Worm (Caenorhabditis elegans) whole organism, young adult: ENCODE measurements around the gene dhs-8.

ENCODE experiments used
- D2030.7 ChIP-seq: fragments of 200-800 bp; sonication (Bioruptor generic); IDR thresholded peaks from 2 replicates; pipeline ENCODE4 v1.3.6; 2022; ENCODE audit warnings: missing genetic modification reagents, missing genetic modification characterization, missing compliant biosample characterization
- F52B5.7 ChIP-seq: sonication (generic microtip); optimal IDR thresholded peaks from 2 replicates; lab custom pipeline; 2016; ENCODE audit warnings: mild to moderate bottlenecking, missing genetic modification characterization, missing compliant biosample characterization
- K11D2.4 ChIP-seq: fragments of 200-800 bp; sonication (Bioruptor generic); IDR thresholded peaks from 2 replicates; pipeline ENCODE4 v1.3.6; 2022; ENCODE audit warnings: missing genetic modification reagents, missing genetic modification characterization, missing compliant biosample characterization
- Y67H2A.10 ChIP-seq: fragments of 200-800 bp; sonication (Bioruptor generic); conservative IDR thresholded peaks from 2 replicates; pipeline ENCODE4 v1.3.6; 2022; ENCODE audit warnings: missing genetic modification reagents, missing genetic modification characterization, missing compliant biosample characterization
- Y79H2A.3 ChIP-seq: fragments of 200-800 bp; sonication (Bioruptor generic); conservative IDR thresholded peaks from 2 replicates; pipeline ENCODE4 v1.3.6; 2022; ENCODE audit warnings: missing genetic modification reagents, missing genetic modification characterization, missing compliant biosample characterization
- athp-1 ChIP-seq: sonication (generic microtip); optimal IDR thresholded peaks from 2 replicates; lab custom pipeline; 2017; ENCODE audit warnings: mild to moderate bottlenecking, missing genetic modification characterization, missing compliant biosample characterization
- bed-1 ChIP-seq: fragments of 200-800 bp; sonication (Bioruptor generic); IDR thresholded peaks from 2 replicates; pipeline ENCODE4 v1.3.6; 2022; ENCODE audit warnings: missing genetic modification reagents, missing genetic modification characterization, missing compliant biosample characterization
- cebp-1 ChIP-seq, 2 experiments: fragments of 200-800 bp in 1 of 2; sonication (Bioruptor generic) in 1 of 2; sonication (generic microtip) in 1 of 2; IDR thresholded peaks in 1 of 2; optimal IDR thresholded peaks in 1 of 2; 2 replicates each; pipeline versions ENCODE4 v1.3.6 to Lab custom; 2017 to 2022; ENCODE audit warnings: missing compliant biosample characterization in 2 of 2, missing genetic modification characterization in 2 of 2, mild to moderate bottlenecking in 1 of 2, missing genetic modification reagents in 1 of 2, moderate library complexity in 1 of 2
- ceh-27 ChIP-seq: fragments of 200-800 bp; sonication (Bioruptor generic); optimal IDR thresholded peaks from 2 replicates; lab custom pipeline; 2018; ENCODE audit warnings: mild to moderate bottlenecking, missing genetic modification characterization, moderate library complexity, missing compliant biosample characterization
- ceh-79 ChIP-seq: sonication (generic microtip); optimal IDR thresholded peaks from 2 replicates; lab custom pipeline; 2017; ENCODE audit warnings: mild to moderate bottlenecking, missing genetic modification characterization, missing compliant biosample characterization
- efl-1 ChIP-seq: fragments of 150-350 bp; optimal IDR thresholded peaks from 2 replicates; lab custom pipeline; 2014; ENCODE audit warnings: missing biosample characterization, missing genetic modification reagents, missing genetic modification characterization
- egl-18 ChIP-seq: fragments of 200-800 bp; sonication (Bioruptor generic); IDR thresholded peaks from 2 replicates; pipeline ENCODE4 v1.3.6; 2022; ENCODE audit warnings: missing genetic modification reagents, missing genetic modification characterization, missing compliant biosample characterization
- ets-4 ChIP-seq: fragments of 200-800 bp; sonication (Bioruptor generic); optimal IDR thresholded peaks from 2 replicates; lab custom pipeline; 2018; ENCODE audit warnings: mild to moderate bottlenecking, missing genetic modification characterization, missing compliant biosample characterization
- hlh-26 ChIP-seq: fragments of 200-800 bp; sonication (Bioruptor generic); conservative IDR thresholded peaks from 2 replicates; pipeline ENCODE4 v1.3.6; 2022; ENCODE audit warnings: missing genetic modification reagents, missing genetic modification characterization, missing compliant biosample characterization
- hmg-1.2 ChIP-seq: fragments of 200-800 bp; sonication (Bioruptor generic); IDR thresholded peaks from 2 replicates; pipeline ENCODE4 v1.3.6; 2022; ENCODE audit warnings: missing genetic modification reagents, missing genetic modification characterization, missing compliant biosample characterization
- lag-1 ChIP-seq: fragments of 200-800 bp; sonication (Bioruptor generic); IDR thresholded peaks from 2 replicates; pipeline ENCODE4 v1.3.6; 2022; ENCODE audit warnings: missing genetic modification reagents, missing genetic modification characterization, missing compliant biosample characterization
- madf-6 ChIP-seq: fragments of 200-800 bp; sonication (Bioruptor generic); IDR thresholded peaks from 2 replicates; pipeline ENCODE4 v1.3.6; 2022; ENCODE audit warnings: missing genetic modification reagents, missing genetic modification characterization, missing compliant biosample characterization
- mcd-1 ChIP-seq: fragments of 200-800 bp; sonication (Bioruptor generic); IDR thresholded peaks from 2 replicates; pipeline ENCODE4 v1.3.6; 2022; ENCODE audit warnings: missing genetic modification reagents, missing genetic modification characterization, missing compliant biosample characterization
- nfyb-1 ChIP-seq: fragments of 200-800 bp; sonication (Bioruptor generic); IDR thresholded peaks from 2 replicates; pipeline ENCODE4 v1.3.6; 2022; ENCODE audit warnings: missing genetic modification reagents, missing genetic modification characterization, missing compliant biosample characterization
- nhr-179 ChIP-seq: sonication (generic microtip); optimal IDR thresholded peaks from 2 replicates; lab custom pipeline; 2016; ENCODE audit warnings: mild to moderate bottlenecking, missing genetic modification characterization, missing compliant biosample characterization
- pbrm-1 ChIP-seq: fragments of 200-800 bp; sonication (Bioruptor generic); IDR thresholded peaks from 2 replicates; pipeline ENCODE4 v1.3.6; 2022; ENCODE audit warnings: missing genetic modification reagents, missing genetic modification characterization, missing compliant biosample characterization
- rpc-1 ChIP-seq, 2 experiments: fragments of 150-350 bp in 1 of 2; sonication (generic microtip) in 1 of 2; optimal IDR thresholded peaks; 2 replicates each; lab custom pipeline; 2014 to 2018; ENCODE audit warnings: missing biosample characterization in 1 of 2, missing genetic modification characterization in 1 of 2, missing genetic modification reagents in 1 of 2, missing genotype in 1 of 2
- sea-2 ChIP-seq: fragments of 200-800 bp; sonication (Bioruptor generic); IDR thresholded peaks from 2 replicates; pipeline ENCODE4 v1.3.6; 2022; ENCODE audit warnings: missing genetic modification characterization, missing compliant biosample characterization
- snpc-1.1 ChIP-seq: sonication (generic microtip); optimal IDR thresholded peaks from 2 replicates; lab custom pipeline; 2017; ENCODE audit warnings: missing genetic modification characterization, mild to moderate bottlenecking, missing compliant biosample characterization, antibody characterized with exemption, moderate library complexity, missing genotype, missing genetic modification reagents; ENCODE audit not compliant: insufficient read depth
- snpc-4 ChIP-seq, 5 experiments: fragments of 150-350 bp in 1 of 5; sonication (generic microtip) in 4 of 5; optimal IDR thresholded peaks; 2 replicates each; lab custom pipeline; 2014 to 2018; ENCODE audit warnings: missing genetic modification characterization in 5 of 5, missing biosample characterization in 3 of 5, antibody characterized with exemption in 2 of 5, mild to moderate bottlenecking in 2 of 5, missing compliant biosample characterization in 2 of 5, missing genotype in 2 of 5, moderate library complexity in 2 of 5, missing genetic modification reagents in 1 of 5
- tbp1 ChIP-seq: fragments of 200-800 bp; sonication (Bioruptor generic); optimal IDR thresholded peaks from 2 replicates; lab custom pipeline; 2018; ENCODE audit warnings: mild to moderate bottlenecking, missing genetic modification characterization, missing compliant biosample characterization
- tbx-9 ChIP-seq: sonication (generic microtip); optimal IDR thresholded peaks from 2 replicates; lab custom pipeline; 2016; ENCODE audit warnings: borderline replicate concordance, missing genetic modification characterization, inconsistent platforms, missing compliant biosample characterization
- unc-130 ChIP-seq: sonication (generic microtip); optimal IDR thresholded peaks from 2 replicates; lab custom pipeline; 2016; ENCODE audit warnings: missing genetic modification reagents, missing genetic modification characterization, missing compliant biosample characterization
- zfh-2 ChIP-seq: fragments of 200-800 bp; sonication (Bioruptor generic); conservative IDR thresholded peaks from 2 replicates; pipeline ENCODE4 v1.3.6; 2022; ENCODE audit warnings: missing genetic modification reagents, missing genetic modification characterization, missing compliant biosample characterization
- ztf-18 ChIP-seq: sonication (generic microtip); optimal IDR thresholded peaks from 2 replicates; lab custom pipeline; 2016; ENCODE audit warnings: missing genotype, mild to moderate bottlenecking, missing genetic modification characterization, missing compliant biosample characterization
- ztf-22 ChIP-seq: fragments of 200-800 bp; sonication (Bioruptor generic); optimal IDR thresholded peaks from 2 replicates; lab custom pipeline; 2018; ENCODE audit warnings: mild to moderate bottlenecking, missing genetic modification characterization, moderate library complexity, missing compliant biosample characterization
- ztf-3 ChIP-seq: fragments of 200-800 bp; sonication (Bioruptor generic); optimal IDR thresholded peaks from 2 replicates; lab custom pipeline; 2018; ENCODE audit warnings: mild to moderate bottlenecking, missing genetic modification characterization, missing compliant biosample characterization
- ztf-6 ChIP-seq: fragments of 200-800 bp; sonication (Bioruptor generic); IDR thresholded peaks from 2 replicates; pipeline ENCODE4 v1.3.6; 2022; ENCODE audit warnings: missing genetic modification reagents, missing genetic modification characterization, missing compliant biosample characterization

The dhs-8 gene

DNA sequence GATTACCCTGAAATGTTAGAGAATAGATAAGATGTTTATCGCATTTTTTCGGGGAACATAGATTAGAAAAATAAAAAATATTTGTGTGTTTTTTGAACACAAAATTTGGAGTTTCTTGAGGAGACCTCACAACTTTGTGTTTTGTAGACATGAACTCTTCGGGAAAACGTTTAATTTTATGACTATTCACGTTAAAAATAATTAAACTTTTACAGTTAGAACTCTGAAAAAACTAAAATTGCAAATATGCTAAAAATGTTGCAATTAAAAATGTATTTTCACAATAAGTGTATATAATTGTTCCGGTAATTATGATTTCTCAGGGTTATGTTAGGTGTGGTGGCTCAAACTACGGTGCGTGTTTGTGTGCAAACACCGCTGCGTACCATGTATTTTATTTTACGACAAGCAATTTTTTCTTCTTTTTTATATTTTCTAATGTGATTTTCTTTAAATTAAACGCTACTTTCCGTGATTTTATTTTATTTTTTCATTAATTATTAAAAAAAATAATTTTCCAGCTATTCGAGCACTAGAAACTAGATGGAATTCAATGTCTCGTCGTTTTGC, 30.5 kb downstream of the dhs-8 start, which contains the start of the genes F57C2.5 and spat-1 (continued):
- peak; percentile 59 for TF ChIP-seq ceh-27 (GFP tag; lab: Kevin White, UChicago)
- no peak; the same call in 1 of the 2 replicates for TF ChIP-seq Y79H2A.3 (GFP tag; lab: Robert Waterston, UW)
- no peak for TF ChIP-seq snpc-4 (GFP tag; optimal IDR thresholded peaks at IDR 0.05; lab: Kevin White, UChicago)
- TF ChIP-seq snpc-4 (tag; optimal IDR thresholded peaks at IDR 0.05; lab: Kevin White, UChicago) = peak in 3 of 4 experiments; percentile 27 to 44 (median 40)
- TF ChIP-seq ztf-3 = no peak
- peak; percentile 49; the same call in 1 of the 2 replicates for TF ChIP-seq hmg-1.2 (GFP tag; lab: Robert Waterston, UW)
- TF ChIP-seq pbrm-1 (GFP tag; lab: Robert Waterston, UW) = no peak
- TF ChIP-seq Y67H2A.10 (GFP tag; lab: Robert Waterston, UW) = no peak
- TF ChIP-seq snpc-1.1 = no peak
- no peak for TF ChIP-seq cebp-1 (GFP tag; IDR thresholded peaks at IDR 0.05; lab: Robert Waterston, UW)
- peak; percentile 49 for TF ChIP-seq cebp-1 (tag; optimal IDR thresholded peaks at IDR 0.05; lab: Kevin White, UChicago)
- no peak for TF ChIP-seq nfyb-1 (GFP tag; lab: Robert Waterston, UW)
- peak; percentile 24; the same call in 1 of the 2 replicates for TF ChIP-seq mcd-1 (GFP tag; lab: Robert Waterston, UW)
- peak; percentile 74 for TF ChIP-seq unc-130 (GFP tag; lab: Kevin White, UChicago)
- no peak for TF ChIP-seq ztf-6 (GFP tag; lab: Robert Waterston, UW)
- TF ChIP-seq madf-6 (GFP tag; lab: Robert Waterston, UW) = peak; percentile 41; the same call in 1 of the 2 replicates

DNA sequence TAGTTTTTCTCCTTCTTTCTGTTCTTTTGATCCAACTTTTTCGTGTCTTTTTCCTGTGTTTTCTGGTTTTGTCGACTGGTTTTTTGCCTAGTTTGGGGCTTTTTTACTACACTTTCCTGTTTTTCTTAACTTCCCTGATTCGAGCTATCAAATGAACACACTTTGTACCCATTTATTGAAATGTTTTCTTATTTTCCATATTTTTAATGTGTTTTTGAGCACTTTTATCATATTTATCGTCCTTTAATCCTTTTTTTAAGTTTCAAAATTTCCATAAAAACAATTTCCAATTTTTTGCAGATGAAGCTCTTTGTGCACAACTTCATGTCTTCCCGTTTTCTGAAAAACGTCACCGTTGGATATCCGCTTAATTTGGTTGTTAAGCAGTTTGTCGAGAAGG, 36.2 kb downstream of the dhs-8 start, which contains the start of gene C04H5.1:
Gene C04H5.1, plus strand, starts transcription at position 301 of the 400 bp plus-strand sequence.
- TF ChIP-seq F52B5.7 (no peak), hlh-26 (GFP tag; lab: Robert Waterston, UW) (no peak), nhr-179 (tag; lab: Kevin White, UChicago) (no peak), lag-1 (GFP tag; lab: Robert Waterston, UW) (no peak)

DNA sequence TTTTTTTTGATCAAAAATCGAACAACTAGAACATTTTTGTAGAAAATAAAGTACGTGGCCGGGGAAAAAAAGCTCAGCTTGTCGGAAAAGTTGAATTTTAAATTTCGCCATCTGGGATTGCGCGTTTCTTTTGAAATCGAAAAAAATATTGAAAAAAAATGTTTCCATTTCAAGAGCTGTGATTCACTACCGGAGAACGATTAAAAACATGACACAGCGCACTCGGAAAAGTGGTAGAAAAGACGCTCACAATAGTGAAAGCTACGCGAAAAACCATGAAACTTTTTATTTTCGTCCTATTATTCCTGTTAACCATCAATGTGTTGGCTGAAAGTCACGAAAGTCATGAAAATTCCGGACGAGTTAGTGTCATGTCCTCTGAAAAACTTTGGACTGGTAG, 39.9 kb downstream of the dhs-8 start, which contains the start of the genes clec-147 and C04H5.7:
Gene clec-147, minus strand, starts transcription at position 101 of the 400 bp plus-strand sequence.
Gene C04H5.7, plus strand, starts transcription at position 219 of the 400 bp plus-strand sequence.
- TF ChIP-seq ets-4 (no peak), ztf-6 (GFP tag; lab: Robert Waterston, UW) (no peak), ztf-18 (tag; lab: Kevin White, UChicago) (no peak), ztf-22 (no peak), rpc-1 (optimal IDR thresholded peaks at IDR 0.05; lab: Kevin White, UChicago) (no peak), rpc-1 (tag; optimal IDR thresholded peaks at IDR 0.05; lab: Kevin White, UChicago) (no peak), nfyb-1 (GFP tag; lab: Robert Waterston, UW) (no peak), bed-1 (GFP tag; lab: Robert Waterston, UW) (no peak), tbx-9 (tag; lab: Kevin White, UChicago) (no peak), efl-1 (GFP tag; lab: Kevin White, UChicago) (no peak), tbp1 (GFP tag; lab: Kevin White, UChicago) (no peak), sea-2 (GFP tag; lab: Robert Waterston, UW) (no peak), egl-18 (no peak), K11D2.4 (GFP tag; lab: Robert Waterston, UW) (no peak), athp-1 (tag; lab: Kevin White, UChicago) (no peak), D2030.7 (GFP tag; lab: Robert Waterston, UW) (no peak), zfh-2 (GFP tag; lab: Robert Waterston, UW) (no peak), ceh-79 (no peak)
- TF ChIP-seq, all 124 proteins: peak for 0
